Worm (Caenorhabditis elegans): Measurements from ENCODE around the gene F09E5.16.

The F09E5.16 gene

ce11 chrII:5353642-5354041, 11.9 kb downstream of the F09E5.16 start (continued):
- TF ChIP-seq tbx-9 (tag; optimal IDR thresholded peaks at IDR 0.05; ENCODE audit: borderline replicate concordance) (no peak), aptf-2 (GFP tag; conservative IDR thresholded peaks at IDR 0.05) (no peak), T07F8.4 (tag; optimal IDR thresholded peaks at IDR 0.05) (no peak), ztf-28 (GFP tag; IDR thresholded peaks at IDR 0.05) (0 out of 2 replicates have a peak, but pooled peaks have one; percentile 26), ama-1 (optimal IDR thresholded peaks at IDR 0.05) (no peak), ama-1 (GFP tag; optimal IDR thresholded peaks at IDR 0.05) (peak; percentile 48 to 64), lin-35 (GFP tag; optimal IDR thresholded peaks at IDR 0.05) (no peak), sea-2 (GFP tag; IDR thresholded peaks at IDR 0.05) (no peak), ZK185.1 (tag; optimal IDR thresholded peaks at IDR 0.05; ENCODE audit: poor library complexity, severe bottlenecking) (peak; percentile 54), hsf-1 (GFP tag; IDR thresholded peaks at IDR 0.05) (peak; percentile 64), repo-1 (tag; optimal IDR thresholded peaks at IDR 0.05) (peak; percentile 86), snpc-3.4 (tag; optimal IDR thresholded peaks at IDR 0.05) (no peak), nhr-179 (tag; optimal IDR thresholded peaks at IDR 0.05) (peak; percentile 43), hlh-12 (tag; optimal IDR thresholded peaks at IDR 0.05) (peak; percentile 37), hmg-1.2 (GFP tag; IDR thresholded peaks at IDR 0.05) (peak; percentile 48), Y53G8AR.9 (GFP tag; conservative IDR thresholded peaks at IDR 0.05) (peak; percentile 71; the same call in 1 of the 2 replicates), mcd-1 (GFP tag; IDR thresholded peaks at IDR 0.05) (no peak), C17E4.6 (GFP tag; IDR thresholded peaks at IDR 0.05) (no peak), F23B12.7 (tag; optimal IDR thresholded peaks at IDR 0.05; ENCODE audit: insufficient read depth) (peak; percentile 37), lsl-1 (GFP tag; optimal IDR thresholded peaks at IDR 0.05) (peak; percentile 44), mxl-1 (tag; optimal IDR thresholded peaks at IDR 0.05) (peak; percentile 38), athp-1 (tag; optimal IDR thresholded peaks at IDR 0.05) (peak; percentile 89), sdz-38 (tag; optimal IDR thresholded peaks at IDR 0.05) (no peak), nhr-120 (GFP tag; IDR thresholded peaks at IDR 0.05) (no peak), madf-8 (GFP tag; conservative IDR thresholded peaks at IDR 0.05) (no peak), snpc-1.3 (tag; optimal IDR thresholded peaks at IDR 0.05; ENCODE audit: insufficient read depth) (peak; percentile 68), F37B4.10 (GFP tag; IDR thresholded peaks at IDR 0.05) (0 out of 2 replicates have a peak, but pooled peaks have one; percentile 66), K11D2.4 (GFP tag; IDR thresholded peaks at IDR 0.05) (no peak), nhr-90 (tag; optimal IDR thresholded peaks at IDR 0.05) (peak; percentile 85), ccch-3 (GFP tag; optimal IDR thresholded peaks at IDR 0.05) (no peak), F10E7.11 (tag; optimal IDR thresholded peaks at IDR 0.05) (peak; percentile 95)

DNA sequence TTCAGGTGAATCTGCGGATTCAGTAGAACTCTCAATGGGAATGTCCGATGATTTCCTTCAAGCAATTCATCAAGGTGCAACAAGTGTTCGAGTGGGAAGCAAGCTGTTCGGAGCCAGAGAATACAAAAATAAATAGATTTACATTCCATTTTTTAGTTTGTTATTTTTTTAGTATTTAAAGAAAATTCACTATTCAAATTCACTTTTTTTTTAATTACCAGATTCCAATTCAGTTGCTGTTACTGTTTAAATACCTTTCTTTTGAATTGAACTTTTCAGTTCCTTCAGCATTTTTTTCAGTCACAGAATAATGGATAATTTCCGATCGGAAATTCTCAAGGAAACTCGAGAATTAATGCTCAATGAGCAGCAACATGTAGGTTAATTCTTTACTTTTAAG, 13.7 kb downstream of the F09E5.16 start, which contains the start of gene F09E5.7:
F09E5.7 (plus strand) TSS at position 301 of the 400 bp plus-strand sequence.
- TF ChIP-seq nfya-1 (tag; optimal IDR thresholded peaks at IDR 0.05; ENCODE audit: borderline replicate concordance, insufficient read depth) (no peak), Y67H2A.10 (GFP tag; conservative IDR thresholded peaks at IDR 0.05) (no peak), hlh-12 (tag; optimal IDR thresholded peaks at IDR 0.05) (no peak), nfya-2 (GFP tag; IDR thresholded peaks at IDR 0.05) (no peak), hlh-26 (GFP tag; conservative IDR thresholded peaks at IDR 0.05) (no peak), sea-2 (GFP tag; IDR thresholded peaks at IDR 0.05) (no peak), bed-1 (GFP tag; IDR thresholded peaks at IDR 0.05) (no peak), F37B4.10 (GFP tag; IDR thresholded peaks at IDR 0.05) (no peak), lir-1 (GFP tag; conservative IDR thresholded peaks at IDR 0.05) (no peak), pbrm-1 (GFP tag; IDR thresholded peaks at IDR 0.05) (no peak), fkh-3 (tag; optimal IDR thresholded peaks at IDR 0.05) (no peak), nhr-120 (GFP tag; IDR thresholded peaks at IDR 0.05) (no peak), zim-3 (tag; optimal IDR thresholded peaks at IDR 0.05) (no peak), zfh-2 (GFP tag; conservative IDR thresholded peaks at IDR 0.05) (no peak), ceh-100 (GFP tag; IDR thresholded peaks at IDR 0.05) (no peak), F57A8.1 (GFP tag; optimal IDR thresholded peaks at IDR 0.05) (no peak), B0035.1 (tag; optimal IDR thresholded peaks at IDR 0.05) (no peak)
